Worm (Caenorhabditis elegans) whole organism, L3 larva: ENCODE data around the gene R09F10.1.
A peak's percentile ranks its signal among the peaks of the same experiment; 100 is the strongest.

Source experiments
- ZK546.5 ChIP-seq: sonication (generic microtip); optimal IDR thresholded peaks from 2 replicates; lab custom pipeline; 2017; ENCODE audit warnings: missing biosample characterization, missing genetic modification characterization
- aly-2 ChIP-seq: fragments of 150-350 bp; optimal IDR thresholded peaks from 2 replicates; lab custom pipeline; 2014; ENCODE audit warnings: missing biosample characterization, missing genetic modification characterization
- ama-1 ChIP-seq: fragments of 150-350 bp; optimal IDR thresholded peaks from 2 replicates; lab custom pipeline; 2018
- ceh-16 ChIP-seq: sonication (generic microtip); optimal IDR thresholded peaks from 2 replicates; lab custom pipeline; 2017; ENCODE audit warnings: missing biosample characterization, missing genetic modification characterization
- ceh-28 ChIP-seq: fragments of 150-350 bp; optimal IDR thresholded peaks from 2 replicates; lab custom pipeline; 2014; ENCODE audit warnings: missing biosample characterization, missing genetic modification reagents, missing genetic modification characterization
- daf-12 ChIP-seq: fragments of 150-350 bp; optimal IDR thresholded peaks from 2 replicates; lab custom pipeline; 2014; ENCODE audit warnings: missing biosample characterization, missing genetic modification reagents, missing genetic modification characterization
- egl-27 ChIP-seq: sonication (generic microtip); optimal IDR thresholded peaks from 4 replicates; lab custom pipeline; 2017; ENCODE audit warnings: missing biosample characterization, missing genetic modification reagents, missing genetic modification characterization
- elt-2 ChIP-seq: sonication (generic microtip); optimal IDR thresholded peaks from 2 replicates; lab custom pipeline; 2016; ENCODE audit warnings: missing genetic modification reagents, mild to moderate bottlenecking, missing genetic modification characterization, missing compliant biosample characterization
- elt-3 ChIP-seq, 3 experiments: fragments of 150-350 bp in 1 of 3; sonication (generic microtip) in 2 of 3; optimal IDR thresholded peaks; 2 replicates in 2 of 3; 4 replicates in 1 of 3; lab custom pipeline; 2014 to 2017; ENCODE audit warnings: missing biosample characterization in 3 of 3, missing genetic modification characterization in 3 of 3
- fkh-10 ChIP-seq: sonication (generic microtip); optimal IDR thresholded peaks from 2 replicates; lab custom pipeline; 2017; ENCODE audit warnings: missing biosample characterization, missing genetic modification reagents, missing genetic modification characterization
- hmg-11 ChIP-seq: sonication (generic microtip); optimal IDR thresholded peaks from 2 replicates; lab custom pipeline; 2016; ENCODE audit warnings: missing genetic modification characterization, missing compliant biosample characterization
- lin-39 ChIP-seq: fragments of 150-350 bp; optimal IDR thresholded peaks from 2 replicates; lab custom pipeline; 2018; ENCODE audit warnings: missing biosample characterization, missing genetic modification reagents, missing genetic modification characterization
- lsy-12 ChIP-seq: sonication (generic microtip); optimal IDR thresholded peaks from 2 replicates; lab custom pipeline; 2016; ENCODE audit warnings: mild to moderate bottlenecking, missing genetic modification characterization, missing compliant biosample characterization
- nfya-1 ChIP-seq: sonication (generic microtip); optimal IDR thresholded peaks from 2 replicates; lab custom pipeline; 2017; ENCODE audit warnings: missing genetic modification characterization, mild to moderate bottlenecking, missing compliant biosample characterization, antibody characterized with exemption, moderate library complexity; ENCODE audit not compliant: insufficient read depth
- nhr-11 ChIP-seq: fragments of 150-350 bp; optimal IDR thresholded peaks from 2 replicates; lab custom pipeline; 2014; ENCODE audit warnings: missing biosample characterization, missing genetic modification characterization
- nhr-12 ChIP-seq: fragments of 150-350 bp; optimal IDR thresholded peaks from 2 replicates; lab custom pipeline; 2014; ENCODE audit warnings: missing biosample characterization, missing genetic modification characterization
- nhr-23 ChIP-seq: fragments of 150-350 bp; optimal IDR thresholded peaks from 2 replicates; lab custom pipeline; 2014; ENCODE audit warnings: missing biosample characterization, missing genetic modification reagents, missing genetic modification characterization
- nhr-237 ChIP-seq: fragments of 150-350 bp; optimal IDR thresholded peaks from 2 replicates; lab custom pipeline; 2014; ENCODE audit warnings: missing biosample characterization, missing genetic modification characterization
- nhr-25 ChIP-seq: sonication (generic microtip); optimal IDR thresholded peaks from 2 replicates; lab custom pipeline; 2017; ENCODE audit warnings: missing biosample characterization, missing genetic modification characterization
- nhr-43 ChIP-seq: sonication (generic microtip); optimal IDR thresholded peaks from 2 replicates; lab custom pipeline; 2016; ENCODE audit warnings: mild to moderate bottlenecking, missing genetic modification characterization, missing compliant biosample characterization; ENCODE audit not compliant: poor library complexity, severe bottlenecking
- nhr-76 ChIP-seq: fragments of 150-350 bp; sonication (generic microtip); optimal IDR thresholded peaks from 5 replicates; lab custom pipeline; 2014; ENCODE audit warnings: missing biosample characterization, missing genetic modification characterization
- nhr-77 ChIP-seq: fragments of 150-350 bp; optimal IDR thresholded peaks from 2 replicates; lab custom pipeline; 2014; ENCODE audit warnings: missing biosample characterization, missing genetic modification characterization
- pha-4 ChIP-seq: fragments of 150-350 bp; optimal IDR thresholded peaks from 2 replicates; lab custom pipeline; 2014; ENCODE audit warnings: missing biosample characterization, missing genetic modification reagents, missing genetic modification characterization
- pqm-1 ChIP-seq: fragments of 150-350 bp; optimal IDR thresholded peaks from 2 replicates; lab custom pipeline; 2017; ENCODE audit warnings: missing biosample characterization, missing genetic modification characterization, inconsistent platforms
- sea-2 ChIP-seq: fragments of 150-350 bp; sonication (generic microtip); optimal IDR thresholded peaks from 4 replicates; lab custom pipeline; 2014; ENCODE audit warnings: missing biosample characterization, missing genetic modification reagents, missing genetic modification characterization
- skn-1 ChIP-seq: fragments of 150-350 bp; optimal IDR thresholded peaks from 2 replicates; lab custom pipeline; 2014; ENCODE audit warnings: missing biosample characterization, missing genetic modification characterization
- unc-62 ChIP-seq: fragments of 150-350 bp; sonication (generic microtip); optimal IDR thresholded peaks from 4 replicates; lab custom pipeline; 2014; ENCODE audit warnings: missing biosample characterization, missing genetic modification reagents, missing genetic modification characterization
- zag-1 ChIP-seq: fragments of 150-350 bp; optimal IDR thresholded peaks from 2 replicates; lab custom pipeline; 2014; ENCODE audit warnings: missing biosample characterization, missing genetic modification characterization
- ztf-4 ChIP-seq: fragments of 150-350 bp; optimal IDR thresholded peaks from 2 replicates; lab custom pipeline; 2014; ENCODE audit warnings: missing biosample characterization, missing genetic modification characterization

R09F10.1 gene

ce11 chrX:8323371-8323770 is at the start of gene R09F10.1:
Gene R09F10.1, plus strand, starts transcription at chrX:8323592.
- TF ChIP-seq pqm-1 (peak; percentile 46), nhr-77 (tag; lab: Kevin White, UChicago) (no peak), hmg-11 (tag; lab: Kevin White, UChicago) (no peak), pha-4 (tag; lab: Kevin White, UChicago) (peak; percentile 50), elt-2 (tag; lab: Kevin White, UChicago) (peak; percentile 75)

DNA sequence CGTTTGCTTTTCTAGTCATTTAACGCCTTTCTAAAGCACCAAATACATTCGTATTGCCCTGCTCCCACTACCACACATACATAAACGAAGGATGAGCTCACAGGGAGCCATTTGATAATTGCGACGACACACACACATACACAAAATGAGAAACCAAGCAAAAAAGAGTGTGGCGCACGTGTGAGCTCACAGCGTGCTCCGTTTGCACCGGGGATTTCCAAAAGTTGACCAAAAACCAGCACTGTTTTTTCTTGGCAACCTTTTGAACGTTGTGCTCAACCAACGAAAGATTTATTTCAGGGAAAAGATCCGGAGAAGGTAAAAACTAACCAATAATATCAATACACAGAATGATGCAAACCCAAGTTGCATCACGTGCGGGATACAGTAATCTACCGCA is 48.5 kb upstream of the R09F10.1 start, which contains the start of gene ksr-1:
TSS of gene ksr-1 (plus strand) at position 301 of the 400 bp plus-strand sequence.
- no peak for TF ChIP-seq daf-12 (tag; lab: Kevin White, UChicago)
- no peak for TF ChIP-seq zag-1 (tag; lab: Kevin White, UChicago)
- TF ChIP-seq nhr-12 (tag; lab: Kevin White, UChicago), result no peak
- no peak for TF ChIP-seq aly-2 (tag; lab: Kevin White, UChicago)
- TF ChIP-seq unc-62 (GFP tag; lab: Kevin White, UChicago), result no peak
- TF ChIP-seq ceh-28, result no peak
- no peak for TF ChIP-seq fkh-10 (GFP tag; lab: Kevin White, UChicago)
- no peak for TF ChIP-seq nhr-11

- no peak for TF ChIP-seq pqm-1
- no peak for TF ChIP-seq fkh-10 (GFP tag; lab: Kevin White, UChicago)
- TF ChIP-seq nfya-1 (tag; lab: Kevin White, UChicago), result peak; percentile 60
- TF ChIP-seq sea-2 (GFP tag; lab: Kevin White, UChicago), result no peak
- TF ChIP-seq unc-62 (GFP tag; lab: Kevin White, UChicago), result no peak
- TF ChIP-seq lsy-12 (tag; lab: Kevin White, UChicago), result no peak
- TF ChIP-seq elt-2 (tag; lab: Kevin White, UChicago), result no peak
- TF ChIP-seq nhr-11, result no peak
- TF ChIP-seq pha-4 (tag; lab: Kevin White, UChicago), result peak; percentile 9
- TF ChIP-seq skn-1 (tag; lab: Kevin White, UChicago), result no peak
- TF ChIP-seq hmg-11 (tag; lab: Kevin White, UChicago), result peak; percentile 42
- no peak for TF ChIP-seq ama-1 (lab: Kevin White, UChicago)
These were observed 47.1 kb upstream of the R09F10.1 start for ce11 chrX:8276333-8276732.

DNA sequence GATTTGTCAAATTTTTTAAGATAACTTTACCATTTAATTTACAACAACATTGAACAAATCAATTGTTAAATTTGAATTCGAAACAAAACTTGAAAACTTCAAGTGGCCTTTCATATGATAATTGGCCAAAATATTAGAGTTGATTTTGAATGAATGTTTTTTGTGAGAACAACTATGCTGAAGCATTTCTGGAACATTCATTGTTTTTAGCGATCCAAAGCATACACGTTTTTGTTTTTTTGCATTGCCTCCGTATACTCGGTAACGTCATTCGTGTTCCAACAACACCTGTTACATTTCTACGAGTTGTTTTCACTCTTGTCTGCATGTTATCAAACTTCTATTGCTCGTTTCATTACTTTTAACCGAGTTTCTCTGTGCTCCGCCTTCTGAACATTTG is 46.4 kb upstream of the R09F10.1 start:
- TF ChIP-seq ceh-16 (no peak), nhr-77 (tag; lab: Kevin White, UChicago) (no peak), ZK546.5 (tag; lab: Kevin White, UChicago) (no peak), nhr-237 (tag; lab: Kevin White, UChicago) (no peak), egl-27 (tag; lab: Kevin White, UChicago) (no peak), elt-2 (tag; lab: Kevin White, UChicago) (no peak), nhr-76 (tag; lab: Kevin White, UChicago) (no peak), nhr-43 (tag; lab: Kevin White, UChicago) (no peak), zag-1 (tag; lab: Kevin White, UChicago) (no peak), sea-2 (GFP tag; lab: Kevin White, UChicago) (no peak), ceh-28 (no peak), nfya-1 (tag; lab: Kevin White, UChicago) (no peak), nhr-25 (tag; lab: Kevin White, UChicago) (no peak), elt-3 (tag; optimal IDR thresholded peaks at IDR 0.05; lab: Kevin White, UChicago) (no peak), lsy-12 (tag; lab: Kevin White, UChicago) (no peak), ztf-4 (no peak), lin-39 (tag; lab: Kevin White, UChicago) (no peak)
- TF ChIP-seq, all 47 proteins: peak for 0

DNA sequence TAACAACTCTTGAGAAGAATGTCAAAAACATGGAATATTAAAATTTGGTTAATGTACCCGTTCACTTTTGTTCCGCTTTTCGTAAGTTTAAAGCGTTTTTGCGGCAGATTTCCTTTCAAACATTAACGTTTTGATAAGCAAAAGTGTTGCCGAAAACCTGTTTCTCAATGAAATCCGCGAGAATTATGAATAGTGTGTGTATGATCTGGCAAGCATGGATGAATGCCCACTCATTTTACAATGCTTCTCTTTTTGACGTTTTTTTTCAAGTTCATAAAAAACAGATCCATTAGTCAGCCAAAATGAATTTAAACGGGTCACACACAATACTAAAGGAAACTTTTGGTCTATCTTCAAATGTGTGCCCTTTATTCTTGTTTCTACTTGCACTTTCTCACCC is 39.4 kb upstream of the R09F10.1 start:
- no peak for TF ChIP-seq sea-2 (GFP tag; lab: Kevin White, UChicago)

DNA sequence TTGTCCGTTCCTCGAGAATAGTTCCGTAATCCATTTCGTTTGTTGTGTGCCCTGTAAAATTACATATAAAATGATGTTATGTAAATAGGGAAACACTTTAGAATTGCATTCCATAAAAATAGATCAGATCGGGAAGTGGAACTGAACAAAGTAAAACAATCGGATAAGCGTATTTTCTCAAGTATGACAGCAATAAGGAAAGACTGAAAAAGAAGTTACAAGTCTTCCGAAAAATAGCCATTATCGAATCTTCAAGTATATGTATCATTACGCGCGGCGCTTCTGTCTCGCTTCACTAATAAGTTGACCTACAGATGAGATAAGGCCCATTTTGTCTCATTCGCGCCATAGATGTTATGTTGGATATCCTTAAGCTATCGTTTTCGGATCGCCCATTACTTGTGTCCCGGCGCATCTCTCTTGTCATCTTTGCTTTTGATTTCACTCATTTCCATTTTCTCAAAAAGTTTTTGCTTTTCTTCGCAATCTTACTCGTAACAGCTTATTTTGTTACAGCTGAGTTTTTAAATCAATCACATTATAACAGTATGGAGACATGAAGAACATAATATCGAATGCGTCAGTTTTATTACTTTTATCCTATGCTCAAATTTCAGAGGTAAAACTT is 38.1 kb upstream of the R09F10.1 start, which contains the start of the genes fis-2 and F13B9.2:
TSS of gene fis-2 (minus strand) at position 51 of the 628 bp plus-strand sequence.
TSS of gene F13B9.2 (plus strand) at position 515 of the 628 bp plus-strand sequence.
- peak; percentile 46 for TF ChIP-seq nhr-23 (tag; lab: Kevin White, UChicago)
- TF ChIP-seq nfya-1 (tag; lab: Kevin White, UChicago), result no peak
- TF ChIP-seq, all 47 proteins: peak for 1
